Worm (Caenorhabditis elegans): ENCODE results near the gene dylt-2.

ce11 chrX:8950507-8951028 is 10.6 kb upstream of the dylt-2 start, which contains the start of gene trk-1:
- TF ChIP-seq him-1 (tag; optimal IDR thresholded peaks at IDR 0.05), result no peak
- TF ChIP-seq W03F9.2 (tag; optimal IDR thresholded peaks at IDR 0.05), result no peak
- TF ChIP-seq dao-5 (tag; optimal IDR thresholded peaks at IDR 0.05), result no peak
